Fruit fly (Drosophila melanogaster) Kc167 (cell line): ENCODE data around the gene Ccn.

ENCODE experiments used
- Myc ChIP-seq: fragments of >200 bp; optimal IDR thresholded peaks from 2 replicates; lab custom pipeline; 2017; ENCODE audit warnings: missing external identifiers
- Sin3A ChIP-seq: fragments of >200 bp; optimal IDR thresholded peaks from 2 replicates; lab custom pipeline; 2018; ENCODE audit warnings: missing external identifiers
- h ChIP-seq: fragments of >200 bp; optimal IDR thresholded peaks from 3 replicates; lab custom pipeline; 2018; ENCODE audit warnings: missing external identifiers
- insv ChIP-seq: fragments of >200 bp; optimal IDR thresholded peaks from 3 replicates; lab custom pipeline; 2018; ENCODE audit warnings: missing external identifiers
- psq ChIP-seq: fragments of >200 bp; optimal IDR thresholded peaks from 2 replicates; lab custom pipeline; 2017; ENCODE audit warnings: missing external identifiers
- ttk ChIP-seq: sonication (Bioruptor generic); optimal IDR thresholded peaks from 2 replicates; lab custom pipeline; 2017; ENCODE audit warnings: missing external identifiers

Gene Ccn

dm6 chr3L:17655837-17656308, 33.9 kb upstream of the Ccn start:
- TF ChIP-seq h = no peak
- no peak for TF ChIP-seq insv (lab: Kevin White, UChicago)

- no peak for TF ChIP-seq Sin3A
- TF ChIP-seq psq = no peak
- no peak for TF ChIP-seq insv (lab: Kevin White, UChicago)
- no peak for TF ChIP-seq Myc (lab: Kevin White, UChicago)
- TF ChIP-seq h = no peak
- no peak for TF ChIP-seq ttk (lab: Kevin White, UChicago)
Measured at dm6 chr3L:17656716-17657395, 33.0 kb upstream of the Ccn start.

dm6 chr3L:17657728-17658379, 32.0 kb upstream of the Ccn start:
- TF ChIP-seq h (no peak), Sin3A (no peak), insv (lab: Kevin White, UChicago) (no peak), psq (no peak), ttk (lab: Kevin White, UChicago) (no peak), Myc (lab: Kevin White, UChicago) (no peak)

- TF ChIP-seq ttk (lab: Kevin White, UChicago) (no peak), Sin3A (no peak), Myc (lab: Kevin White, UChicago) (no peak)
Measured at dm6 chr3L:17658423-17659267, 31.2 kb upstream of the Ccn start.

- TF ChIP-seq h (no peak), insv (lab: Kevin White, UChicago) (no peak), psq (no peak), ttk (lab: Kevin White, UChicago) (no peak), Myc (lab: Kevin White, UChicago) (no peak), Sin3A (no peak)
Measured at dm6 chr3L:17659268-17659589, 30.6 kb upstream of the Ccn start.

- TF ChIP-seq psq (no peak), ttk (lab: Kevin White, UChicago) (no peak), Sin3A (no peak), insv (lab: Kevin White, UChicago) (no peak), h (no peak), Myc (lab: Kevin White, UChicago) (no peak)
Measured at dm6 chr3L:17663647-17664046, 26.2 kb upstream of the Ccn start.

dm6 chr3L:17665084-17665576, 24.7 kb upstream of the Ccn start:
- TF ChIP-seq ttk (lab: Kevin White, UChicago) = no peak
- TF ChIP-seq insv (lab: Kevin White, UChicago) = no peak
- TF ChIP-seq h = no peak
- TF ChIP-seq Myc (lab: Kevin White, UChicago) = no peak
- TF ChIP-seq psq = no peak
- TF ChIP-seq Sin3A = no peak

- no peak for TF ChIP-seq Sin3A
- TF ChIP-seq h = no peak
Measured at dm6 chr3L:17667642-17668362, 22.0 kb upstream of the Ccn start.

- TF ChIP-seq insv (lab: Kevin White, UChicago) (no peak), Myc (lab: Kevin White, UChicago) (no peak), ttk (lab: Kevin White, UChicago) (no peak), Sin3A (no peak), psq (no peak), h (no peak)
Measured at dm6 chr3L:17668386-17668944, 21.4 kb upstream of the Ccn start.

- TF ChIP-seq Sin3A (no peak), psq (no peak), insv (lab: Kevin White, UChicago) (no peak), Myc (lab: Kevin White, UChicago) (no peak), ttk (lab: Kevin White, UChicago) (no peak), h (no peak)
Measured at dm6 chr3L:17668945-17669779, 20.7 kb upstream of the Ccn start, which contains the start of gene Crtc. Gene Crtc, minus strand, starts transcription at chr3L:17669234.

- TF ChIP-seq h = no peak
- TF ChIP-seq psq = no peak
- TF ChIP-seq Myc (lab: Kevin White, UChicago) = no peak
- TF ChIP-seq ttk (lab: Kevin White, UChicago) = no peak
- TF ChIP-seq insv (lab: Kevin White, UChicago) = no peak
- TF ChIP-seq Sin3A = no peak
Measured at dm6 chr3L:17671322-17671721, 18.5 kb upstream of the Ccn start, which contains the start of gene CG34251. Gene CG34251, plus strand, starts transcription at chr3L:17671622.
